Fruit fly (Drosophila melanogaster) whole organism, embryonic: ENCODE results near the gene ppk.

ENCODE experiments used
- Aef1 ChIP-seq: fragments of 200-800 bp; sonication (Bioruptor generic); IDR thresholded peaks from 3 replicates; pipeline ENCODE4 v1.3.6; 2022; ENCODE audit warnings: missing biosample characterization, missing genetic modification characterization
- B-H2 ChIP-seq: fragments of 200-800 bp; sonication (Bioruptor generic); optimal IDR thresholded peaks from 2 replicates; lab custom pipeline; 2018; ENCODE audit warnings: missing biosample characterization, mild to moderate bottlenecking, missing genetic modification characterization
- CG10209 ChIP-seq: fragments of 200-800 bp; sonication (Bioruptor generic); optimal IDR thresholded peaks from 3 replicates; lab custom pipeline; 2017; ENCODE audit warnings: missing biosample characterization, mild to moderate bottlenecking, missing genetic modification characterization, missing genetic modification reagents
- CG10267 ChIP-seq: fragments of 200-800 bp; sonication (Bioruptor generic); optimal IDR thresholded peaks from 2 replicates; lab custom pipeline; 2018; ENCODE audit warnings: missing biosample characterization, mild to moderate bottlenecking, missing genetic modification characterization, moderate library complexity
- CG11247 ChIP-seq: fragments of 200-800 bp; sonication (Bioruptor generic); IDR thresholded peaks from 2 replicates; pipeline ENCODE4 v1.3.6; 2022; ENCODE audit warnings: missing biosample characterization, missing genetic modification characterization
- CG12071 ChIP-seq: fragments of 200-800 bp; sonication (Bioruptor generic); optimal IDR thresholded peaks from 3 replicates; lab custom pipeline; 2018; ENCODE audit warnings: missing biosample characterization, mild to moderate bottlenecking, missing genetic modification characterization
- CG12744 ChIP-seq: fragments of 200-800 bp; sonication (Bioruptor generic); optimal IDR thresholded peaks from 2 replicates; lab custom pipeline; 2016; ENCODE audit warnings: missing biosample characterization, missing genetic modification characterization
- CG14860 ChIP-seq: fragments of 200-800 bp; sonication (Bioruptor generic); IDR thresholded peaks from 3 replicates; pipeline ENCODE4 v1.3.6; 2022; ENCODE audit warnings: missing biosample characterization, missing genetic modification characterization; ENCODE audit not compliant: partially characterized antibody
- CG15011 ChIP-seq: fragments of 200-800 bp; sonication (Bioruptor generic); optimal IDR thresholded peaks from 3 replicates; lab custom pipeline; 2018; ENCODE audit warnings: missing biosample characterization, mild to moderate bottlenecking, missing genetic modification characterization
- CG16863 ChIP-seq: fragments of 200-800 bp; sonication (Bioruptor generic); optimal IDR thresholded peaks from 3 replicates; lab custom pipeline; 2016; ENCODE audit warnings: missing biosample characterization, missing genetic modification characterization
- CG17328 ChIP-seq: fragments of 200-800 bp; sonication (Bioruptor generic); IDR thresholded peaks from 2 replicates; pipeline ENCODE4 v1.3.6; 2022; ENCODE audit warnings: missing biosample characterization, missing genetic modification characterization
- CG18011 ChIP-seq: fragments of 200-800 bp; sonication (Bioruptor generic); optimal IDR thresholded peaks from 2 replicates; lab custom pipeline; 2017; ENCODE audit warnings: missing biosample characterization, missing genetic modification characterization, mild to moderate bottlenecking, moderate library complexity, missing genotype
- CG2678 ChIP-seq: fragments of 200-800 bp; sonication (Bioruptor generic); optimal IDR thresholded peaks from 3 replicates; lab custom pipeline; 2019; ENCODE audit warnings: missing biosample characterization, mild to moderate bottlenecking, missing genetic modification characterization, moderate library complexity
- CG2712 ChIP-seq: fragments of 200-800 bp; optimal IDR thresholded peaks from 3 replicates; lab custom pipeline; 2019; ENCODE audit warnings: missing biosample characterization, mild to moderate bottlenecking, missing genetic modification characterization, moderate library complexity
- CG30431 ChIP-seq: fragments of 200-800 bp; sonication (Bioruptor generic); optimal IDR thresholded peaks from 2 replicates; lab custom pipeline; 2017; ENCODE audit warnings: missing biosample characterization, missing genetic modification characterization
- CG31441 ChIP-seq: fragments of 200-800 bp; sonication (Bioruptor generic); IDR thresholded peaks from 2 replicates; pipeline ENCODE4 v1.3.6; 2022; ENCODE audit warnings: missing biosample characterization, missing genetic modification characterization
- CG34422 ChIP-seq: fragments of 200-800 bp; sonication (Bioruptor generic); IDR thresholded peaks from 3 replicates; pipeline ENCODE4 v1.3.6; 2022; ENCODE audit warnings: missing biosample characterization, missing genetic modification characterization
- CG3847 ChIP-seq: fragments of 200-800 bp; sonication (Bioruptor generic); IDR thresholded peaks from 2 replicates; pipeline ENCODE4 v1.3.6; 2022; ENCODE audit warnings: missing biosample characterization, missing genetic modification characterization
- CG3995 ChIP-seq: fragments of 200-800 bp; sonication (Bioruptor generic); optimal IDR thresholded peaks from 3 replicates; lab custom pipeline; 2016; ENCODE audit warnings: missing biosample characterization, missing genetic modification characterization
- CG43689 ChIP-seq: fragments of 200-800 bp; sonication (Bioruptor generic); IDR thresholded peaks from 2 replicates; pipeline ENCODE4 v1.3.6; 2022; ENCODE audit warnings: missing biosample characterization, missing genetic modification characterization
- CG6254 ChIP-seq: fragments of 200-800 bp; sonication (Bioruptor generic); optimal IDR thresholded peaks from 3 replicates; lab custom pipeline; 2017; ENCODE audit warnings: mild to moderate bottlenecking, missing biosample characterization, missing genetic modification reagents, missing genetic modification characterization
- CG6791 ChIP-seq: fragments of 200-800 bp; sonication (Bioruptor generic); IDR thresholded peaks from 3 replicates; pipeline ENCODE4 v1.3.6; 2022; ENCODE audit warnings: missing biosample characterization, missing genetic modification characterization; ENCODE audit not compliant: partially characterized antibody
- CTCF ChIP-seq: fragments of 200-800 bp; sonication (Bioruptor generic); optimal IDR thresholded peaks from 2 replicates; lab custom pipeline; 2017; ENCODE audit warnings: missing biosample characterization, mild to moderate bottlenecking, missing genetic modification characterization, moderate library complexity
- Dref ChIP-seq: fragments of 200-800 bp; sonication (Bioruptor generic); IDR thresholded peaks from 2 replicates; pipeline ENCODE4 v1.3.6; 2022; ENCODE audit warnings: missing biosample characterization, missing genetic modification characterization
- Drgx ChIP-seq: fragments of 200-800 bp; sonication (Bioruptor generic); IDR thresholded peaks from 2 replicates; pipeline ENCODE4 v1.3.6; 2022; ENCODE audit warnings: missing biosample characterization, missing genetic modification characterization
- Elba2 ChIP-seq: fragments of 200-800 bp; sonication (Bioruptor generic); optimal IDR thresholded peaks from 3 replicates; lab custom pipeline; 2016; ENCODE audit warnings: missing biosample characterization, missing genetic modification characterization
- Hand ChIP-seq: fragments of 200-800 bp; sonication (Bioruptor generic); optimal IDR thresholded peaks from 2 replicates; lab custom pipeline; 2017; ENCODE audit warnings: mild to moderate bottlenecking, missing biosample characterization, missing genetic modification reagents, missing genetic modification characterization
- Jarid2 ChIP-seq: fragments of 200-800 bp; sonication (Bioruptor generic); optimal IDR thresholded peaks from 3 replicates; lab custom pipeline; 2017; ENCODE audit warnings: mild to moderate bottlenecking, missing biosample characterization, missing genetic modification reagents, missing genetic modification characterization
- NK7.1 ChIP-seq: fragments of 200-800 bp; sonication (Bioruptor generic); optimal IDR thresholded peaks from 3 replicates; lab custom pipeline; 2016; ENCODE audit warnings: missing biosample characterization, missing genetic modification characterization
- ab ChIP-seq: fragments of 200-800 bp; sonication (Bioruptor generic); optimal IDR thresholded peaks from 2 replicates; lab custom pipeline; 2016; ENCODE audit warnings: missing biosample characterization, missing genetic modification characterization
- az2 ChIP-seq: fragments of 200-800 bp; sonication (Bioruptor generic); optimal IDR thresholded peaks from 3 replicates; lab custom pipeline; 2016; ENCODE audit warnings: missing biosample characterization, missing genetic modification characterization
- cato ChIP-seq: fragments of 200-800 bp; sonication (Bioruptor generic); optimal IDR thresholded peaks from 2 replicates; lab custom pipeline; 2016; ENCODE audit warnings: missing biosample characterization, missing genetic modification characterization, borderline replicate concordance
- ci ChIP-seq: fragments of 200-800 bp; sonication (Bioruptor generic); IDR thresholded peaks from 3 replicates; pipeline ENCODE4 v1.3.6; 2022; ENCODE audit warnings: missing biosample characterization, missing genetic modification characterization
- ewg ChIP-seq: fragments of 200-800 bp; sonication (Bioruptor generic); optimal IDR thresholded peaks from 3 replicates; lab custom pipeline; 2017; ENCODE audit warnings: mild to moderate bottlenecking, missing biosample characterization, missing genetic modification reagents, missing genetic modification characterization
- gem ChIP-seq: fragments of 200-800 bp; sonication (Bioruptor generic); optimal IDR thresholded peaks from 2 replicates; lab custom pipeline; 2019; ENCODE audit warnings: missing biosample characterization, mild to moderate bottlenecking, missing genetic modification characterization, moderate library complexity
- grn ChIP-seq: fragments of 200-800 bp; sonication (Bioruptor generic); optimal IDR thresholded peaks from 3 replicates; lab custom pipeline; 2017; ENCODE audit warnings: missing biosample characterization, missing genetic modification characterization
- hkb ChIP-seq, 2 experiments: fragments of 200-800 bp in 1 of 2; fragments of >200 bp in 1 of 2; sonication (Bioruptor generic) in 1 of 2; IDR thresholded peaks in 1 of 2; optimal IDR thresholded peaks in 1 of 2; 2 replicates each; pipeline versions ENCODE4 v1.3.6 to Lab custom; 2017 to 2022; ENCODE audit warnings: missing biosample characterization in 1 of 2, missing genetic modification characterization in 1 of 2
- ind ChIP-seq: fragments of 200-800 bp; sonication (Bioruptor generic); optimal IDR thresholded peaks from 3 replicates; lab custom pipeline; 2016; ENCODE audit warnings: missing biosample characterization, missing genetic modification characterization
- insv ChIP-seq, 2 experiments: fragments of 200-800 bp; sonication (Bioruptor generic); optimal IDR thresholded peaks; 3 replicates each; lab custom pipeline; 2016 to 2018; ENCODE audit warnings: missing biosample characterization in 2 of 2, missing genetic modification characterization in 2 of 2
- lbe ChIP-seq: fragments of 200-800 bp; sonication (Bioruptor generic); optimal IDR thresholded peaks from 2 replicates; lab custom pipeline; 2016; ENCODE audit warnings: missing biosample characterization, mild to moderate bottlenecking, missing genetic modification characterization
- pnt ChIP-seq: fragments of 200-800 bp; sonication (Bioruptor generic); optimal IDR thresholded peaks from 3 replicates; lab custom pipeline; 2016; ENCODE audit warnings: missing biosample characterization, missing genetic modification characterization
- prd ChIP-seq, 3 experiments: fragments of >200 bp in 2 of 3; fragments of 200-800 bp in 1 of 3; sonication (Bioruptor generic) in 1 of 3; optimal IDR thresholded peaks in 2 of 3; IDR thresholded peaks in 1 of 3; 2 replicates in 2 of 3; 3 replicates in 1 of 3; pipeline versions ENCODE4 v1.3.6 to Lab custom; 2017 to 2022; ENCODE audit warnings: missing biosample characterization in 1 of 3, missing genetic modification characterization in 1 of 3
- scrt ChIP-seq: fragments of 200-800 bp; sonication (Bioruptor generic); optimal IDR thresholded peaks from 2 replicates; lab custom pipeline; 2018; ENCODE audit warnings: missing biosample characterization, mild to moderate bottlenecking, missing genetic modification characterization, moderate library complexity
- sens ChIP-seq: fragments of 200-800 bp; sonication (Bioruptor generic); peaks from one replicate; lab custom pipeline; 2016; ENCODE audit warnings: missing biosample characterization, missing genetic modification characterization
- ssp ChIP-seq: fragments of 200-800 bp; sonication (Bioruptor generic); IDR thresholded peaks from 2 replicates; pipeline ENCODE4 v1.3.6; 2022; ENCODE audit warnings: missing biosample characterization, missing genetic modification characterization
- twi ChIP-seq: fragments of 200-800 bp; optimal IDR thresholded peaks from 2 replicates; lab custom pipeline; 2019; ENCODE audit warnings: missing biosample characterization, mild to moderate bottlenecking, missing genetic modification characterization, moderate library complexity
- unpg ChIP-seq: fragments of 200-800 bp; sonication (Bioruptor generic); optimal IDR thresholded peaks from 3 replicates; lab custom pipeline; 2018; ENCODE audit warnings: missing biosample characterization, mild to moderate bottlenecking, missing genetic modification characterization, moderate library complexity
- vfl ChIP-seq: fragments of 200-800 bp; sonication (Bioruptor generic); optimal IDR thresholded peaks from 2 replicates; lab custom pipeline; 2016; ENCODE audit warnings: missing biosample characterization, missing genetic modification characterization
- wdn ChIP-seq: fragments of 200-800 bp; sonication (Bioruptor generic); IDR thresholded peaks from 2 replicates; pipeline ENCODE4 v1.3.6; 2022; ENCODE audit warnings: missing biosample characterization, missing genetic modification characterization

The ppk gene

DNA sequence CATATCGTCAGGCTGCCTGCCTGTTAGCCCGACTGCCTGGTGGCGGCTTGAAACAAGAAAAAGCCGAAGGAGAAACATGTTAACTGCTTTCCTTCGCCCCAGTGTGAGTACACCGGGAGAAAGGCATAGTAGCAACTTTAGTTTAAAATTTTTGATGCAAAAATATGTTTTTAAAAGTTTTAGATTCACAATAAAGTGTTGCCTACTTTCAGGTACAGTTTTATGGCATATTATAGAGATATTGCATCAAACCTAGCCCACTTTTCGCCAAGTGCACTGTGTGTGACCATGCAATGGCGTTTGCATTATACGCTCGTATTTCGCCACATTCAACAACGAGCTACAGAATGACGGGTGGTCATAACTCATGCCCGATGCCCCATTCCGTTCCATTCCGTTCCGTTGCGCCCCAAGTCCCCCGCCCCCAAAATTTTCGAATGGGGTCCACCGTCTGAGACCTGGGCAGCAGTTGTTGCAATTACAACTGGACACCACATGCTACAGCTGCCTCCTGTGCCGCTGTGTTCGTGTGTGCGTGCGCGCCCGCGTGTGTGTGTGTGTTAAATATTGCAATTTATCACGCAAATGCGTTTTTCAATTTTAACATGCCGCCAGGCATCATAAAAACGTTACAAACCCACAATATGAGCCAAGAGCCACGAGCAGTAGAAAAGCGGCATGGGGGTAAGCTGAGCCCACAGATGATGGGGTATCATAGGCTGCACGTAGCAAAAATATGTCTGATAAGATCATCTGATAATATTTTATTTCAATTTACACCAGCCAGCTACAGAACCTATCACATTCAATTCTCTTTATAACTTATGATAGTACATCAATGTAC, 10.8 kb downstream of the ppk start:
- TF ChIP-seq CG18011 (no peak), CG10209 (GFP tag; lab: Kevin White, UChicago) (peak; percentile 25), CTCF (no peak), CG30431 (GFP tag; lab: Kevin White, UChicago) (peak; percentile 3), cato (GFP tag; lab: Kevin White, UChicago) (peak; percentile 35), prd (optimal IDR thresholded peaks at IDR 0.05; lab: Kevin White, UChicago) (no peak), prd (GFP tag; IDR thresholded peaks at IDR 0.05; lab: Robert Waterston, UW) (peak; percentile 82), hkb (optimal IDR thresholded peaks at IDR 0.05; lab: Kevin White, UChicago) (no peak), hkb (GFP tag; IDR thresholded peaks at IDR 0.05; lab: Robert Waterston, UW) (0 out of 2 replicates have a peak, but pooled peaks have one; percentile 27), CG31441 (GFP tag; lab: Robert Waterston, UW) (peak; percentile 67), wdn (GFP tag; lab: Robert Waterston, UW) (no peak), Elba2 (GFP tag; lab: Kevin White, UChicago) (peak; percentile 28), ind (GFP tag; lab: Kevin White, UChicago) (no peak), unpg (GFP tag; lab: Kevin White, UChicago) (peak; percentile 37), CG17328 (peak; percentile 39), ci (0 out of 3 replicates have a peak, but pooled peaks have one; percentile 13), B-H2 (GFP tag; lab: Kevin White, UChicago) (no peak), lbe (GFP tag; lab: Kevin White, UChicago) (peak; percentile 86), Dref (no peak), CG43689 (no peak), CG11247 (no peak), grn (GFP tag; lab: Kevin White, UChicago) (no peak), Jarid2 (GFP tag; lab: Kevin White, UChicago) (peak; percentile 25), ab (GFP tag; lab: Kevin White, UChicago) (no peak), CG14860 (GFP tag; lab: Robert Waterston, UW) (no peak), gem (tag; lab: Kevin White, UChicago) (peak; percentile 56), az2 (GFP tag; lab: Kevin White, UChicago) (peak; percentile 43), NK7.1 (GFP tag; lab: Kevin White, UChicago) (no peak), Drgx (GFP tag; lab: Robert Waterston, UW) (peak; percentile 97), CG3995 (GFP tag; lab: Kevin White, UChicago) (no peak), pnt (no peak), CG12071 (GFP tag; lab: Kevin White, UChicago) (no peak), CG6791 (no peak), CG2712 (tag; lab: Kevin White, UChicago) (peak; percentile 52), CG34422 (GFP tag; lab: Robert Waterston, UW) (peak; percentile 21; the same call in 1 of the 3 replicates), ssp (GFP tag; lab: Robert Waterston, UW) (no peak), CG15011 (GFP tag; lab: Kevin White, UChicago) (no peak), sens (GFP tag; lab: Kevin White, UChicago) (peak; percentile 93), ewg (peak; percentile 20), Aef1 (GFP tag; lab: Robert Waterston, UW) (no peak), CG12744 (GFP tag; lab: Kevin White, UChicago) (peak; percentile 13), CG10267 (peak; percentile 6), CG2678 (tag; lab: Kevin White, UChicago) (peak; percentile 7), Hand (GFP tag; lab: Kevin White, UChicago) (no peak), CG16863 (peak; percentile 14), scrt (GFP tag; lab: Kevin White, UChicago) (no peak), insv (GFP tag; optimal IDR thresholded peaks at IDR 0.05; lab: Kevin White, UChicago) (no peak), CG6254 (GFP tag; lab: Kevin White, UChicago) (peak; percentile 33), CG3847 (GFP tag; lab: Robert Waterston, UW) (no peak; the same call in 1 of the 2 replicates), vfl (GFP tag; lab: Kevin White, UChicago) (no peak), twi (peak; percentile 4)
